Worm (Caenorhabditis elegans) whole organism, early embryonic: ENCODE measurements around the gene R04B5.11.

Source experiments
- ama-1 ChIP-seq: fragments of 150-350 bp; optimal IDR thresholded peaks from 2 replicates; lab custom pipeline; 2014
- flt-1 ChIP-seq: fragments of 200-800 bp; sonication (Bioruptor generic); IDR thresholded peaks from 2 replicates; pipeline ENCODE4 v1.3.6; 2022; ENCODE audit warnings: missing genetic modification characterization, missing compliant biosample characterization
- pes-1 ChIP-seq: fragments of 200-800 bp; sonication (Bioruptor generic); IDR thresholded peaks from 2 replicates; pipeline ENCODE4 v1.3.6; 2022; ENCODE audit warnings: missing genetic modification reagents, missing genetic modification characterization, missing compliant biosample characterization
- sea-1 ChIP-seq: fragments of 200-800 bp; sonication (Bioruptor generic); conservative IDR thresholded peaks from 2 replicates; pipeline ENCODE4 v1.3.6; 2022; ENCODE audit warnings: missing genetic modification characterization, missing compliant biosample characterization
- tbx-37 ChIP-seq: fragments of 200-800 bp; sonication (Bioruptor generic); conservative IDR thresholded peaks from 2 replicates; pipeline ENCODE4 v1.3.6; 2022; ENCODE audit warnings: missing genetic modification reagents, missing genetic modification characterization, missing compliant biosample characterization
- tra-4 ChIP-seq: sonication (generic microtip); optimal IDR thresholded peaks from 2 replicates; lab custom pipeline; 2017; ENCODE audit warnings: missing genetic modification characterization, missing compliant biosample characterization

DNA sequence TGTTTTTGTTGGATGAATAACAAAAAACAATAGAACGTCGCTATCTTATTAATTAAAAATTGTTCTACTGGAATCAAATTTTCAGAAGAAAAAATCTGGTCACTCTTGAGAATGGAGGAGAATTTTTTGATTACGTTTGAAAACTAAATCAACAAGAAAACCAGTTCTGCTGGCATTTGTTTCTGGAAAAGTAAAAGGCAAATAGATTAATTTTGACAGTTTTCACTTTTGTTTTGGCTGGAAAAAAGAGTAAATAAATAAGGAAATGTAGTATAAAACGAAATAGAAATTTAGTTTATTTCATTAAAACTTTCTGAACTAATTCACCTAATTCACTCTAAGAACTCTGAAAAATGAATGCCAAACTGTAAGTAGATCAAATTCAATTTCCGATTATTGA is 26.8 kb downstream of the R04B5.11 start, which contains the start of gene fipr-13:
- TF ChIP-seq flt-1 (no peak), sea-1 (GFP tag; lab: Robert Waterston, UW) (no peak), ama-1 (no peak), tra-4 (no peak), tbx-37 (GFP tag; lab: Robert Waterston, UW) (no peak), pes-1 (GFP tag; lab: Robert Waterston, UW) (no peak)
